Fruit fly (Drosophila melanogaster) whole organism, larva: ENCODE measurements around the gene CG7488.

ENCODE experiments used
- noc ChIP-seq: fragments of 200-800 bp; sonication (Bioruptor generic); optimal IDR thresholded peaks from 3 replicates; lab custom pipeline; 2019; ENCODE audit warnings: missing biosample characterization, mild to moderate bottlenecking, missing genetic modification characterization, moderate library complexity

CG7488 gene

dm6 chr3R:13042258-13043032 is 47.0 kb downstream of the CG7488 start, which contains the start of gene snk:
TSS of gene snk (minus strand) at chr3R:13042770.
- no peak for TF ChIP-seq noc (tag; lab: Kevin White, UChicago)

DNA sequence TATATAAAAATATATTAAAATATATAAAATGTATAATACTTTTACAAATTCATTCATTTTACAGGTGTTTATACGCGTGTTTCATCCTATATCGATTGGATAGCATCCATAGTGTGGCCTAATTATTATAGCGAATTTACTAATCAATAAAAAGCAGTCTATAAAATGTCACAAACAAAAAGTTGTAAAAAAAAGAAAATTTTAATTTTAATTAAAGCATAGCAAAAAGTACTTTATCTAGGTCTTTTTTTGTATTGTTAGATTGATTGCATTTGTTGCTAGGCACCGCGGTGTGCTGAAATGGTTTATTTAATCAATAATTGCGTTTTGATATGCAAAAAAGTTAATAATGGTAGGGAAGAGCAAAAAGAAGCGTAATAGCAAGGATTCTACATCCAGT is 48.4 kb downstream of the CG7488 start, which contains the start of gene CG45122:
Gene CG45122 (plus strand): TSS at position 301 of the 400 bp plus-strand sequence.
- TF ChIP-seq noc (tag; lab: Kevin White, UChicago) = no peak

dm6 chr3R:13044459-13044858 is 49.0 kb downstream of the CG7488 start, which contains the start of gene Hsc70-2:
TSS of gene Hsc70-2 (plus strand) at chr3R:13044759.
- no peak for TF ChIP-seq noc (tag; lab: Kevin White, UChicago)
